In the genomic region with DNA sequence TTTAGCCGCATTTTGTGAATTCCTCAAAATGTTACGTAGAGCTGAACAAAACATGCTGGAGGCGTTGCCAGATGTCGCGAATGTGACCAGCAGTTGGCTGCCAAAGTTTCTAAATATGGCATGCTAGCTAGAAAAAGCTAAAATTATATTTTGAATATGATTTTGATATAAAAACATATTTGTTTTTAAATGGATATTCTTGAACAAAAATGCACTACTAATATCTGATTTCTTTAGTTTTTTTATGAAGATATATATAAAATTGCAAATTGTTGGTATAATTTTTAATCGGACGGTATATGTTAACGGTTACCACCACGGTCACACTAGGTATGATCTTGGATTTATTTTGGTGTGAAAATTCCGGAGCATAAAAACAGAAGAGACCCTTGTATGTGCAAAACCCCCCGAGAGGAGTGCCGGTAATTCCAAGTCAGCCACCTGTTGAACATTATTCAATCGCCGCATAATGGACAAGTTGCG, we compare ENCODE assay signal across 5 fruit fly cellular contexts.
A peak's percentile ranks its signal among the peaks of the same experiment; 100 is the strongest.
TF ChIP-seq lines count a peak whose summit lies in the region.

A gene (minus strand): TSS at position 86 of the 483 bp plus-strand sequence.
A gene (plus strand): TSS at position 323 of the 483 bp plus-strand sequence.

- no peak for TF ChIP-seq CTCF in whole organism, embryonic (GFP tag; optimal IDR thresholded peaks at IDR 0.05; lab: Kevin White, UChicago)

TF ChIP-seq in whole organism, adult, 20 proteins besides CTCF, POLR2A, EP300 and RAD21 (continues in another document):
- peak; percentile 47 for TF ChIP-seq Mnt (GFP tag; optimal IDR thresholded peaks at IDR 0.05; lab: Kevin White, UChicago)
- no peak for TF ChIP-seq CG33017 (tag; optimal IDR thresholded peaks at IDR 0.05; lab: Kevin White, UChicago)
- TF ChIP-seq bab1 (GFP tag; optimal IDR thresholded peaks at IDR 0.05; lab: Kevin White, UChicago) = peak; percentile 42
- TF ChIP-seq CG5204 (GFP tag; optimal IDR thresholded peaks at IDR 0.05; lab: Kevin White, UChicago) = no peak
- TF ChIP-seq Hr96 (GFP tag; optimal IDR thresholded peaks at IDR 0.05; lab: Kevin White, UChicago) = no peak
- TF ChIP-seq pad (GFP tag; optimal IDR thresholded peaks at IDR 0.05; lab: Kevin White, UChicago) = no peak
- TF ChIP-seq CG1620 (GFP tag; optimal IDR thresholded peaks at IDR 0.05; lab: Kevin White, UChicago) = no peak
- no peak for TF ChIP-seq Crg-1 (GFP tag; optimal IDR thresholded peaks at IDR 0.05; lab: Kevin White, UChicago)
- no peak for TF ChIP-seq toe (GFP tag; optimal IDR thresholded peaks at IDR 0.05; lab: Kevin White, UChicago)
- no peak for TF ChIP-seq CG7101 (tag; optimal IDR thresholded peaks at IDR 0.05; lab: Kevin White, UChicago)
- no peak for TF ChIP-seq cnc (optimal IDR thresholded peaks at IDR 0.05; lab: Kevin White, UChicago)
- no peak for TF ChIP-seq ovo (GFP tag; optimal IDR thresholded peaks at IDR 0.05; lab: Kevin White, UChicago)
- no peak for TF ChIP-seq CG7045 (GFP tag; optimal IDR thresholded peaks at IDR 0.05; lab: Kevin White, UChicago)
- no peak for TF ChIP-seq CG12768 (GFP tag; optimal IDR thresholded peaks at IDR 0.05; lab: Kevin White, UChicago)
- TF ChIP-seq kay (GFP tag; lab: Kevin White, UChicago; ENCODE audit: borderline replicate concordance) = peak; percentile 78
- TF ChIP-seq cic (GFP tag; optimal IDR thresholded peaks at IDR 0.05; lab: Kevin White, UChicago) = no peak
- TF ChIP-seq tj (GFP tag; optimal IDR thresholded peaks at IDR 0.05; lab: Kevin White, UChicago) = no peak
- TF ChIP-seq CG11617 (GFP tag; optimal IDR thresholded peaks at IDR 0.05; lab: Kevin White, UChicago) = peak; percentile 56

TF ChIP-seq in whole organism, embryonic, 481 proteins besides CTCF, POLR2A, EP300 and RAD21 (continues in another document):
- TF ChIP-seq CG3065 (GFP tag; optimal IDR thresholded peaks at IDR 0.05; lab: Kevin White, UChicago) (no peak), ems (GFP tag; optimal IDR thresholded peaks at IDR 0.05; lab: Kevin White, UChicago) (no peak), CG8765 (GFP tag; IDR thresholded peaks at IDR 0.05; lab: Robert Waterston, UW) (no peak), CG18262 (tag; optimal IDR thresholded peaks at IDR 0.05; lab: Kevin White, UChicago) (peak; percentile 19), Hr78 (GFP tag; optimal IDR thresholded peaks at IDR 0.05; lab: Kevin White, UChicago) (no peak), D (optimal IDR thresholded peaks at IDR 0.05; lab: Kevin White, UChicago) (no peak), D (GFP tag; optimal IDR thresholded peaks at IDR 0.05; lab: Kevin White, UChicago) (no peak), Vsx1 (GFP tag; optimal IDR thresholded peaks at IDR 0.05; lab: Kevin White, UChicago) (no peak), mirr (GFP tag; optimal IDR thresholded peaks at IDR 0.05; lab: Kevin White, UChicago) (no peak), tll (GFP tag; optimal IDR thresholded peaks at IDR 0.05; lab: Kevin White, UChicago) (no peak), CG9437 (GFP tag; optimal IDR thresholded peaks at IDR 0.05; lab: Kevin White, UChicago) (peak; percentile 92), ranshi (GFP tag; IDR thresholded peaks at IDR 0.05; lab: Robert Waterston, UW) (no peak), CG3281 (GFP tag; optimal IDR thresholded peaks at IDR 0.05; lab: Kevin White, UChicago) (no peak), yki (optimal IDR thresholded peaks at IDR 0.05; lab: Kevin White, UChicago) (no peak), Sox102F (GFP tag; optimal IDR thresholded peaks at IDR 0.05; lab: Kevin White, UChicago) (peak; percentile 0), Hmr (GFP tag; optimal IDR thresholded peaks at IDR 0.05; lab: Kevin White, UChicago) (no peak), Poxn (GFP tag; IDR thresholded peaks at IDR 0.05; lab: Robert Waterston, UW) (no peak), nau (GFP tag; optimal IDR thresholded peaks at IDR 0.05; lab: Kevin White, UChicago) (no peak), HmgD (GFP tag; optimal IDR thresholded peaks at IDR 0.05; lab: Kevin White, UChicago) (no peak)

TF ChIP-seq in whole organism, prepupa, 60 proteins besides CTCF, POLR2A, EP300 and RAD21 (continues in another document):
- TF ChIP-seq CG31627 (GFP tag; optimal IDR thresholded peaks at IDR 0.05; lab: Kevin White, UChicago) (peak; percentile 12), vri (GFP tag; optimal IDR thresholded peaks at IDR 0.05; lab: Kevin White, UChicago) (peak; percentile 46), Lpt (GFP tag; optimal IDR thresholded peaks at IDR 0.05; lab: Kevin White, UChicago) (no peak), Ets96B (tag; optimal IDR thresholded peaks at IDR 0.05; lab: Kevin White, UChicago) (no peak), Eip78C (GFP tag; lab: Kevin White, UChicago) (peak; percentile 66), svp (GFP tag; lab: Kevin White, UChicago) (peak; percentile 31), Eip93F (GFP tag; optimal IDR thresholded peaks at IDR 0.05; lab: Kevin White, UChicago) (peak; percentile 16), CG8119 (GFP tag; IDR thresholded peaks at IDR 0.05; lab: Robert Waterston, UW) (no peak), Met (GFP tag; optimal IDR thresholded peaks at IDR 0.05; lab: Kevin White, UChicago) (peak; percentile 25), Blimp-1 (GFP tag; optimal IDR thresholded peaks at IDR 0.05; lab: Kevin White, UChicago) (no peak), CG6276 (GFP tag; optimal IDR thresholded peaks at IDR 0.05; lab: Kevin White, UChicago) (no peak), achi (GFP tag; optimal IDR thresholded peaks at IDR 0.05; lab: Kevin White, UChicago) (no peak), CG3032 (tag; optimal IDR thresholded peaks at IDR 0.05; lab: Kevin White, UChicago) (no peak), Sox14 (GFP tag; optimal IDR thresholded peaks at IDR 0.05; lab: Kevin White, UChicago) (peak; percentile 23), CG3919 (GFP tag; optimal IDR thresholded peaks at IDR 0.05; lab: Kevin White, UChicago) (no peak), Smox (GFP tag; optimal IDR thresholded peaks at IDR 0.05; lab: Kevin White, UChicago) (peak; percentile 27), Gug (GFP tag; IDR thresholded peaks at IDR 0.05; lab: Robert Waterston, UW) (no peak), pdm3 (GFP tag; optimal IDR thresholded peaks at IDR 0.05; lab: Kevin White, UChicago) (peak; percentile 1), CG6808 (GFP tag; optimal IDR thresholded peaks at IDR 0.05; lab: Kevin White, UChicago) (no peak)

TF ChIP-seq in whole organism, pupa, 21 proteins besides CTCF, POLR2A, EP300 and RAD21:
- TF ChIP-seq Snoo (tag; optimal IDR thresholded peaks at IDR 0.05; lab: Kevin White, UChicago) (no peak), EcR (GFP tag; optimal IDR thresholded peaks at IDR 0.05; lab: Kevin White, UChicago) (peak; percentile 3), CG32121 (GFP tag; IDR thresholded peaks at IDR 0.05; lab: Robert Waterston, UW) (no peak), CG12605 (GFP tag; IDR thresholded peaks at IDR 0.05; lab: Robert Waterston, UW) (no peak)

TF ChIP-seq in whole organism, wandering third instar larva, 38 proteins besides CTCF, POLR2A, EP300 and RAD21:
- peak; percentile 7 for TF ChIP-seq HLH106 (tag; optimal IDR thresholded peaks at IDR 0.05; lab: Kevin White, UChicago)
- peak; percentile 14 for TF ChIP-seq ey (GFP tag; optimal IDR thresholded peaks at IDR 0.05; lab: Kevin White, UChicago)
- TF ChIP-seq dsf (GFP tag; optimal IDR thresholded peaks at IDR 0.05; lab: Kevin White, UChicago; ENCODE audit: borderline replicate concordance) = no peak
- TF ChIP-seq br (GFP tag; optimal IDR thresholded peaks at IDR 0.05; lab: Kevin White, UChicago) = no peak
- no peak for TF ChIP-seq pan (optimal IDR thresholded peaks at IDR 0.05; lab: Kevin White, UChicago)
- TF ChIP-seq Sp1 (GFP tag; optimal IDR thresholded peaks at IDR 0.05; lab: Kevin White, UChicago) = peak; percentile 31
- TF ChIP-seq lola (GFP tag; optimal IDR thresholded peaks at IDR 0.05; lab: Kevin White, UChicago) = no peak
- TF ChIP-seq h (GFP tag; optimal IDR thresholded peaks at IDR 0.05; lab: Kevin White, UChicago) = peak; percentile 39
- TF ChIP-seq Jra (GFP tag; optimal IDR thresholded peaks at IDR 0.05; lab: Kevin White, UChicago) = no peak
- TF ChIP-seq brk (GFP tag; optimal IDR thresholded peaks at IDR 0.05; lab: Kevin White, UChicago) = peak; percentile 28
- peak; percentile 40 for TF ChIP-seq psq (GFP tag; optimal IDR thresholded peaks at IDR 0.05; lab: Kevin White, UChicago)
- TF ChIP-seq Hr78 (GFP tag; optimal IDR thresholded peaks at IDR 0.05; lab: Kevin White, UChicago) = no peak
- TF ChIP-seq Rel (GFP tag; optimal IDR thresholded peaks at IDR 0.05; lab: Kevin White, UChicago) = no peak
- TF ChIP-seq Rel (tag; optimal IDR thresholded peaks at IDR 0.05; lab: Kevin White, UChicago) = peak; percentile 72
- TF ChIP-seq usp (GFP tag; optimal IDR thresholded peaks at IDR 0.05; lab: Kevin White, UChicago) = no peak
- no peak for TF ChIP-seq sage (GFP tag; optimal IDR thresholded peaks at IDR 0.05; lab: Kevin White, UChicago)
- no peak for TF ChIP-seq CrebA (GFP tag; optimal IDR thresholded peaks at IDR 0.05; lab: Kevin White, UChicago; ENCODE audit: borderline replicate concordance)
- peak; percentile 1 for TF ChIP-seq Hnf4 (GFP tag; optimal IDR thresholded peaks at IDR 0.05; lab: Kevin White, UChicago)
- no peak for TF ChIP-seq OdsH (GFP tag; optimal IDR thresholded peaks at IDR 0.05; lab: Kevin White, UChicago)
- no peak for TF ChIP-seq tai (GFP tag; optimal IDR thresholded peaks at IDR 0.05; lab: Kevin White, UChicago)
- TF ChIP-seq rgr (GFP tag; optimal IDR thresholded peaks at IDR 0.05; lab: Kevin White, UChicago) = peak; percentile 26
- peak; percentile 75 for TF ChIP-seq Myc (optimal IDR thresholded peaks at IDR 0.05; lab: Kevin White, UChicago)
- no peak for TF ChIP-seq Vsx2 (GFP tag; optimal IDR thresholded peaks at IDR 0.05; lab: Kevin White, UChicago; ENCODE audit: partially characterized antibody)
- TF ChIP-seq woc (GFP tag; optimal IDR thresholded peaks at IDR 0.05; lab: Kevin White, UChicago) = peak; percentile 53
- TF ChIP-seq jim (GFP tag; optimal IDR thresholded peaks at IDR 0.05; lab: Kevin White, UChicago) = no peak
- peak in 1 of 2 experiments; percentile 21 for TF ChIP-seq foxo (GFP tag; optimal IDR thresholded peaks at IDR 0.05; lab: Kevin White, UChicago)
- TF ChIP-seq Mio (GFP tag; optimal IDR thresholded peaks at IDR 0.05; lab: Kevin White, UChicago) = no peak
TF ChIP-seq in whole organism, wandering third instar larva: peak in this region for 12.
